Fruit fly (Drosophila melanogaster) whole organism, embryonic: Measurements from ENCODE around the gene Phyhd1.

Source experiments
- CG1024 ChIP-seq: fragments of 200-800 bp; sonication (Bioruptor generic); IDR thresholded peaks from 2 replicates; pipeline ENCODE4 v1.3.6; 2022; ENCODE audit warnings: missing biosample characterization, missing genetic modification characterization
- CG10462 ChIP-seq: fragments of 200-800 bp; sonication (Bioruptor generic); optimal IDR thresholded peaks from 2 replicates; lab custom pipeline; 2016; ENCODE audit warnings: missing biosample characterization, missing genetic modification characterization
- CG10654 ChIP-seq: fragments of 200-800 bp; sonication (Bioruptor generic); optimal IDR thresholded peaks from 2 replicates; lab custom pipeline; 2016; ENCODE audit warnings: missing biosample characterization, missing genetic modification characterization
- CG10979 ChIP-seq: fragments of 200-800 bp; sonication (Bioruptor generic); optimal IDR thresholded peaks from 2 replicates; lab custom pipeline; 2018; ENCODE audit warnings: missing biosample characterization, mild to moderate bottlenecking, missing genetic modification characterization, moderate library complexity
- CG11560 ChIP-seq: fragments of 200-800 bp; sonication (Bioruptor generic); IDR thresholded peaks from 3 replicates; pipeline ENCODE4 v1.3.6; 2022; ENCODE audit warnings: missing biosample characterization, missing genetic modification characterization
- CG13296 ChIP-seq: fragments of 200-800 bp; sonication (Bioruptor generic); optimal IDR thresholded peaks from 3 replicates; lab custom pipeline; 2018; ENCODE audit warnings: missing biosample characterization, mild to moderate bottlenecking, missing genetic modification characterization
- CG13894 ChIP-seq: fragments of 200-800 bp; sonication (Bioruptor generic); optimal IDR thresholded peaks from 3 replicates; lab custom pipeline; 2018; ENCODE audit warnings: missing biosample characterization, mild to moderate bottlenecking, missing genetic modification characterization, moderate library complexity
- CG14441 ChIP-seq: fragments of 200-800 bp; sonication (Bioruptor generic); IDR thresholded peaks from 2 replicates; pipeline ENCODE4 v1.3.6; 2022; ENCODE audit warnings: missing biosample characterization, missing genetic modification characterization
- CG1602 ChIP-seq: fragments of 200-800 bp; sonication (Bioruptor generic); optimal IDR thresholded peaks from 3 replicates; lab custom pipeline; 2016; ENCODE audit warnings: missing biosample characterization, missing genetic modification characterization
- CG16863 ChIP-seq: fragments of 200-800 bp; sonication (Bioruptor generic); optimal IDR thresholded peaks from 3 replicates; lab custom pipeline; 2016; ENCODE audit warnings: missing biosample characterization, missing genetic modification characterization
- CG2129 ChIP-seq: fragments of 200-800 bp; sonication (Bioruptor generic); IDR thresholded peaks from 2 replicates; pipeline ENCODE4 v1.3.6; 2022; ENCODE audit warnings: missing biosample characterization, missing genetic modification characterization; ENCODE audit not compliant: partially characterized antibody
- CG6683 ChIP-seq: fragments of 200-800 bp; sonication (Bioruptor generic); optimal IDR thresholded peaks from 2 replicates; lab custom pipeline; 2017; ENCODE audit warnings: missing biosample characterization, mild to moderate bottlenecking, missing genetic modification characterization, missing genetic modification reagents
- CG6765 ChIP-seq: fragments of 200-800 bp; sonication (Bioruptor generic); optimal IDR thresholded peaks from 3 replicates; lab custom pipeline; 2017; ENCODE audit warnings: missing biosample characterization, mild to moderate bottlenecking, missing genetic modification characterization
- CG7963 ChIP-seq: fragments of 200-800 bp; sonication (Bioruptor generic); IDR thresholded peaks from 3 replicates; pipeline ENCODE4 v1.3.6; 2022; ENCODE audit warnings: missing biosample characterization, missing genetic modification characterization; ENCODE audit not compliant: partially characterized antibody
- CG8765 ChIP-seq: fragments of 200-800 bp; sonication (Bioruptor generic); IDR thresholded peaks from 2 replicates; pipeline ENCODE4 v1.3.6; 2022; ENCODE audit warnings: missing biosample characterization, missing genetic modification characterization
- CG9876 ChIP-seq: fragments of 200-800 bp; sonication (Bioruptor generic); optimal IDR thresholded peaks from 2 replicates; lab custom pipeline; 2016; ENCODE audit warnings: missing biosample characterization, missing genetic modification characterization
- Chrac-16 ChIP-seq: fragments of 200-800 bp; sonication (Bioruptor generic); optimal IDR thresholded peaks from 3 replicates; lab custom pipeline; 2016; ENCODE audit warnings: missing biosample characterization, missing genetic modification characterization
- Deaf1 ChIP-seq: fragments of 200-800 bp; optimal IDR thresholded peaks from 3 replicates; lab custom pipeline; 2019; ENCODE audit warnings: missing biosample characterization, mild to moderate bottlenecking, missing genetic modification characterization, moderate library complexity
- Dll ChIP-seq: fragments of 200-800 bp; sonication (Bioruptor generic); IDR thresholded peaks from 4 replicates; pipeline ENCODE4 v1.3.6; 2022; ENCODE audit warnings: missing biosample characterization, missing genetic modification characterization; ENCODE audit not compliant: partially characterized antibody
- Drgx ChIP-seq: fragments of 200-800 bp; sonication (Bioruptor generic); IDR thresholded peaks from 2 replicates; pipeline ENCODE4 v1.3.6; 2022; ENCODE audit warnings: missing biosample characterization, missing genetic modification characterization
- E2f1 ChIP-seq: fragments of 200-800 bp; sonication (Bioruptor generic); IDR thresholded peaks from 2 replicates; pipeline ENCODE4 v1.3.6; 2022; ENCODE audit warnings: missing biosample characterization, missing genetic modification characterization
- GATAe ChIP-seq: fragments of 200-800 bp; sonication (Bioruptor generic); conservative IDR thresholded peaks from 2 replicates; pipeline ENCODE4 v1.3.6; 2022; ENCODE audit warnings: missing biosample characterization, missing genetic modification characterization
- H15 ChIP-seq: fragments of 200-800 bp; sonication (Bioruptor generic); IDR thresholded peaks from 3 replicates; pipeline ENCODE4 v1.3.6; 2022; ENCODE audit warnings: missing biosample characterization, missing genetic modification characterization
- Hr51 ChIP-seq, 2 experiments: fragments of 200-800 bp; sonication (Bioruptor generic); optimal IDR thresholded peaks; 2 replicates in 1 of 2; 3 replicates in 1 of 2; lab custom pipeline; 2016 to 2018; ENCODE audit warnings: missing biosample characterization in 2 of 2, missing genetic modification characterization in 2 of 2, mild to moderate bottlenecking in 1 of 2, moderate library complexity in 1 of 2
- Mrtf ChIP-seq: fragments of 200-800 bp; sonication (Bioruptor generic); IDR thresholded peaks from 3 replicates; pipeline ENCODE4 v1.3.6; 2022; ENCODE audit warnings: missing biosample characterization, missing genetic modification characterization
- NC2β ChIP-seq: fragments of 200-800 bp; sonication (Bioruptor generic); optimal IDR thresholded peaks from 2 replicates; lab custom pipeline; 2016; ENCODE audit warnings: missing biosample characterization, missing genetic modification characterization
- Opbp ChIP-seq: fragments of 200-800 bp; sonication (Bioruptor generic); IDR thresholded peaks from 3 replicates; pipeline ENCODE4 v1.3.6; 2022; ENCODE audit warnings: missing biosample characterization, missing genetic modification characterization; ENCODE audit not compliant: partially characterized antibody
- PHDP ChIP-seq: fragments of 200-800 bp; sonication (Bioruptor generic); optimal IDR thresholded peaks from 3 replicates; lab custom pipeline; 2018; ENCODE audit warnings: missing biosample characterization, mild to moderate bottlenecking, missing genetic modification characterization, moderate library complexity
- Vsx1 ChIP-seq: fragments of 200-800 bp; sonication (Bioruptor generic); optimal IDR thresholded peaks from 2 replicates; lab custom pipeline; 2017; ENCODE audit warnings: missing biosample characterization, mild to moderate bottlenecking, missing genetic modification characterization, missing genetic modification reagents
- abd-A ChIP-seq: fragments of 200-800 bp; sonication (Bioruptor generic); optimal IDR thresholded peaks from 3 replicates; lab custom pipeline; 2019; ENCODE audit warnings: missing biosample characterization, mild to moderate bottlenecking, missing genetic modification characterization, moderate library complexity
- bsh ChIP-seq, 2 experiments: fragments of 200-800 bp; sonication (Bioruptor generic); optimal IDR thresholded peaks; 2 replicates each; lab custom pipeline; 2017 to 2018; ENCODE audit warnings: mild to moderate bottlenecking in 2 of 2, missing biosample characterization in 2 of 2, missing genetic modification characterization in 2 of 2, moderate library complexity in 1 of 2
- chm ChIP-seq: fragments of 200-800 bp; sonication (Bioruptor generic); IDR thresholded peaks from 2 replicates; pipeline ENCODE4 v1.3.6; 2022; ENCODE audit warnings: missing biosample characterization, missing genetic modification characterization
- crc ChIP-seq: fragments of 200-800 bp; sonication (Bioruptor generic); optimal IDR thresholded peaks from 2 replicates; lab custom pipeline; 2016; ENCODE audit warnings: missing biosample characterization, missing genetic modification characterization
- dmrt11E ChIP-seq: fragments of 200-800 bp; sonication (Bioruptor generic); optimal IDR thresholded peaks from 3 replicates; lab custom pipeline; 2018; ENCODE audit warnings: missing biosample characterization, mild to moderate bottlenecking, missing genetic modification characterization, moderate library complexity
- gcm2 ChIP-seq: fragments of 200-800 bp; sonication (Bioruptor generic); optimal IDR thresholded peaks from 2 replicates; lab custom pipeline; 2016; ENCODE audit warnings: missing biosample characterization, missing genetic modification characterization
- grau ChIP-seq: fragments of 200-800 bp; optimal IDR thresholded peaks from 3 replicates; lab custom pipeline; 2019; ENCODE audit warnings: missing biosample characterization, mild to moderate bottlenecking, missing genetic modification characterization, moderate library complexity
- gsb-n ChIP-seq: fragments of 200-800 bp; sonication (Bioruptor generic); optimal IDR thresholded peaks from 3 replicates; lab custom pipeline; 2018; ENCODE audit warnings: missing biosample characterization, mild to moderate bottlenecking, missing genetic modification characterization
- kni ChIP-seq: fragments of 200-800 bp; sonication (Bioruptor generic); optimal IDR thresholded peaks from 3 replicates; lab custom pipeline; 2017; ENCODE audit warnings: mild to moderate bottlenecking, missing biosample characterization, missing genetic modification reagents, missing genetic modification characterization
- mirr ChIP-seq: fragments of 200-800 bp; sonication (Bioruptor generic); optimal IDR thresholded peaks from 3 replicates; lab custom pipeline; 2018; ENCODE audit warnings: missing biosample characterization, mild to moderate bottlenecking, missing genetic modification characterization
- nmo ChIP-seq: fragments of 200-800 bp; sonication (Bioruptor generic); optimal IDR thresholded peaks from 2 replicates; lab custom pipeline; 2018; ENCODE audit warnings: missing biosample characterization, mild to moderate bottlenecking, missing genetic modification characterization, moderate library complexity
- nom ChIP-seq: fragments of 200-800 bp; sonication (Bioruptor generic); optimal IDR thresholded peaks from 2 replicates; lab custom pipeline; 2017; ENCODE audit warnings: missing biosample characterization, missing genetic modification characterization, mild to moderate bottlenecking, moderate library complexity, missing genetic modification reagents
- sens-2 ChIP-seq: fragments of 200-800 bp; sonication (Bioruptor generic); IDR thresholded peaks from 2 replicates; pipeline ENCODE4 v1.3.6; 2022; ENCODE audit warnings: missing biosample characterization, missing genetic modification characterization
- sisA ChIP-seq: fragments of 200-800 bp; sonication (Bioruptor generic); IDR thresholded peaks from 2 replicates; pipeline ENCODE4 v1.3.6; 2022; ENCODE audit warnings: missing biosample characterization, missing genetic modification characterization
- ssp ChIP-seq: fragments of 200-800 bp; sonication (Bioruptor generic); IDR thresholded peaks from 2 replicates; pipeline ENCODE4 v1.3.6; 2022; ENCODE audit warnings: missing biosample characterization, missing genetic modification characterization
- sug ChIP-seq: fragments of 200-800 bp; optimal IDR thresholded peaks from 2 replicates; lab custom pipeline; 2019; ENCODE audit warnings: missing biosample characterization, mild to moderate bottlenecking, missing genetic modification characterization, moderate library complexity
- tna ChIP-seq: fragments of 200-800 bp; sonication (Bioruptor generic); IDR thresholded peaks from 2 replicates; pipeline ENCODE4 v1.3.6; 2022; ENCODE audit warnings: missing biosample characterization, missing genetic modification characterization; ENCODE audit not compliant: partially characterized antibody
- trh ChIP-seq: fragments of 200-800 bp; sonication (Bioruptor generic); optimal IDR thresholded peaks from 2 replicates; lab custom pipeline; 2016; ENCODE audit warnings: missing biosample characterization, missing genetic modification characterization
- wek ChIP-seq: fragments of 200-800 bp; sonication (Bioruptor generic); optimal IDR thresholded peaks from 3 replicates; lab custom pipeline; 2018; ENCODE audit warnings: missing biosample characterization, mild to moderate bottlenecking, missing genetic modification characterization, moderate library complexity
- zen2 ChIP-seq: fragments of 200-800 bp; sonication (Bioruptor generic); IDR thresholded peaks from 3 replicates; pipeline ENCODE4 v1.3.6; 2022; ENCODE audit warnings: missing biosample characterization, missing genetic modification characterization; ENCODE audit not compliant: partially characterized antibody
- zf30C ChIP-seq: fragments of 200-800 bp; sonication (Bioruptor generic); optimal IDR thresholded peaks from 3 replicates; lab custom pipeline; 2018; ENCODE audit warnings: missing biosample characterization, mild to moderate bottlenecking, missing genetic modification characterization

Phyhd1 gene

dm6 chr3R:10628234-10628633 lies 52.5 kb downstream of the Phyhd1 start (continued):
- TF ChIP-seq PHDP: peak; percentile 2
- peak; percentile 46 for TF ChIP-seq Chrac-16 (GFP tag; lab: Kevin White, UChicago)
- TF ChIP-seq trh (GFP tag; lab: Kevin White, UChicago): no peak
- TF ChIP-seq chm (GFP tag; lab: Robert Waterston, UW): no peak
- peak in 1 of 2 experiments; percentile 25 for TF ChIP-seq Hr51 (GFP tag; optimal IDR thresholded peaks at IDR 0.05; lab: Kevin White, UChicago)
- no peak for TF ChIP-seq zen2 (GFP tag; lab: Robert Waterston, UW)
- TF ChIP-seq Dll (GFP tag; lab: Robert Waterston, UW): no peak
- peak; percentile 28 for TF ChIP-seq CG10462 (GFP tag; lab: Kevin White, UChicago)
- no peak for TF ChIP-seq CG2129 (GFP tag; lab: Robert Waterston, UW)
- no peak for TF ChIP-seq CG11560 (tag; lab: Robert Waterston, UW)
- TF ChIP-seq sug (tag; lab: Kevin White, UChicago): no peak
- no peak for TF ChIP-seq wek (GFP tag; lab: Kevin White, UChicago)
- no peak for TF ChIP-seq zf30C
- TF ChIP-seq Vsx1 (GFP tag; lab: Kevin White, UChicago): no peak
- TF ChIP-seq gsb-n (tag; lab: Kevin White, UChicago): peak; percentile 23
- TF ChIP-seq CG1602 (GFP tag; lab: Kevin White, UChicago): peak; percentile 22
- TF ChIP-seq CG9876 (GFP tag; lab: Kevin White, UChicago): no peak
- no peak for TF ChIP-seq CG6683 (GFP tag; lab: Kevin White, UChicago)
- TF ChIP-seq nmo (GFP tag; lab: Kevin White, UChicago): peak; percentile 59
- TF ChIP-seq Opbp (GFP tag; lab: Robert Waterston, UW): no peak
- TF ChIP-seq GATAe (GFP tag; lab: Robert Waterston, UW): no peak
- TF ChIP-seq NC2β: no peak
- TF ChIP-seq CG14441 (GFP tag; lab: Robert Waterston, UW): peak; percentile 41; the same call in 1 of the 2 replicates
- TF ChIP-seq CG8765 (GFP tag; lab: Robert Waterston, UW): peak; percentile 30; the same call in 1 of the 2 replicates
- TF ChIP-seq dmrt11E (tag; lab: Kevin White, UChicago): peak; percentile 80
- TF ChIP-seq CG10979 (tag; lab: Kevin White, UChicago): peak; percentile 79
- TF ChIP-seq mirr (GFP tag; lab: Kevin White, UChicago): no peak
- TF ChIP-seq bsh (GFP tag; optimal IDR thresholded peaks at IDR 0.05; lab: Kevin White, UChicago): peak in 1 of 2 experiments; percentile 71
- 0 out of 2 replicates have a peak, but pooled peaks have one; percentile 43 for TF ChIP-seq sens-2 (GFP tag; lab: Robert Waterston, UW)
- no peak for TF ChIP-seq CG10654 (GFP tag; lab: Kevin White, UChicago)
- TF ChIP-seq ssp (GFP tag; lab: Robert Waterston, UW): 0 out of 2 replicates have a peak, but pooled peaks have one; percentile 26
- no peak for TF ChIP-seq abd-A (tag; lab: Kevin White, UChicago)
- TF ChIP-seq Deaf1: no peak
- TF ChIP-seq CG1024 (GFP tag; lab: Robert Waterston, UW): peak; percentile 57; the same call in 1 of the 2 replicates
- TF ChIP-seq grau (tag; lab: Kevin White, UChicago): peak; percentile 26
- TF ChIP-seq nom: no peak
- no peak for TF ChIP-seq Mrtf
- TF ChIP-seq E2f1 (GFP tag; lab: Robert Waterston, UW): peak; percentile 56; the same call in 1 of the 2 replicates
- no peak for TF ChIP-seq H15
- TF ChIP-seq crc (GFP tag; lab: Kevin White, UChicago): no peak
- no peak for TF ChIP-seq CG13894 (tag; lab: Kevin White, UChicago)
- TF ChIP-seq tna (GFP tag; lab: Robert Waterston, UW): no peak
- TF ChIP-seq CG6765 (GFP tag; lab: Kevin White, UChicago): no peak
- no peak for TF ChIP-seq CG13296
- TF ChIP-seq kni: no peak
- TF ChIP-seq sisA: no peak; the same call in 1 of the 2 replicates
- peak; percentile 33 for TF ChIP-seq CG16863 (GFP tag; lab: Kevin White, UChicago)
- 0 out of 2 replicates have a peak, but pooled peaks have one; percentile 39 for TF ChIP-seq Drgx (GFP tag; lab: Robert Waterston, UW)
- no peak for TF ChIP-seq gcm2 (GFP tag; lab: Kevin White, UChicago)
- no peak for TF ChIP-seq CG7963 (GFP tag; lab: Robert Waterston, UW)
